Fruit fly (Drosophila melanogaster) whole organism, embryonic: ENCODE data around the gene D.

Source experiments
- CG10147 ChIP-seq: fragments of 200-800 bp; sonication (Bioruptor generic); optimal IDR thresholded peaks from 2 replicates; lab custom pipeline; 2019; ENCODE audit warnings: missing biosample characterization, mild to moderate bottlenecking, missing genetic modification characterization, moderate library complexity
- CG11093 ChIP-seq: fragments of 200-800 bp; sonication (Bioruptor generic); IDR thresholded peaks from 3 replicates; pipeline ENCODE4 v1.3.6; 2022; ENCODE audit warnings: missing biosample characterization, missing genetic modification characterization
- CG11560 ChIP-seq: fragments of 200-800 bp; sonication (Bioruptor generic); IDR thresholded peaks from 3 replicates; pipeline ENCODE4 v1.3.6; 2022; ENCODE audit warnings: missing biosample characterization, missing genetic modification characterization
- CG12104 ChIP-seq: fragments of 200-800 bp; sonication (Bioruptor generic); optimal IDR thresholded peaks from 3 replicates; lab custom pipeline; 2016; ENCODE audit warnings: missing biosample characterization, missing genetic modification characterization
- CG12219 ChIP-seq: fragments of 200-800 bp; sonication (Bioruptor generic); optimal IDR thresholded peaks from 3 replicates; lab custom pipeline; 2018; ENCODE audit warnings: missing biosample characterization, mild to moderate bottlenecking, missing genetic modification characterization
- CG12299 ChIP-seq: fragments of 200-800 bp; sonication (Bioruptor generic); optimal IDR thresholded peaks from 2 replicates; lab custom pipeline; 2018; ENCODE audit warnings: missing biosample characterization, mild to moderate bottlenecking, missing genetic modification characterization
- CG13287 ChIP-seq: fragments of 200-800 bp; sonication (Bioruptor generic); IDR thresholded peaks from 2 replicates; pipeline ENCODE4 v1.3.6; 2022; ENCODE audit warnings: missing biosample characterization, missing genetic modification characterization; ENCODE audit not compliant: partially characterized antibody
- CG15011 ChIP-seq: fragments of 200-800 bp; sonication (Bioruptor generic); optimal IDR thresholded peaks from 3 replicates; lab custom pipeline; 2018; ENCODE audit warnings: missing biosample characterization, mild to moderate bottlenecking, missing genetic modification characterization
- CG1602 ChIP-seq: fragments of 200-800 bp; sonication (Bioruptor generic); optimal IDR thresholded peaks from 3 replicates; lab custom pipeline; 2016; ENCODE audit warnings: missing biosample characterization, missing genetic modification characterization
- CG17328 ChIP-seq: fragments of 200-800 bp; sonication (Bioruptor generic); IDR thresholded peaks from 2 replicates; pipeline ENCODE4 v1.3.6; 2022; ENCODE audit warnings: missing biosample characterization, missing genetic modification characterization
- CG18262 ChIP-seq: fragments of 200-800 bp; optimal IDR thresholded peaks from 3 replicates; lab custom pipeline; 2019; ENCODE audit warnings: missing biosample characterization, mild to moderate bottlenecking, missing genetic modification characterization, moderate library complexity
- CG2712 ChIP-seq: fragments of 200-800 bp; optimal IDR thresholded peaks from 3 replicates; lab custom pipeline; 2019; ENCODE audit warnings: missing biosample characterization, mild to moderate bottlenecking, missing genetic modification characterization, moderate library complexity
- CG30020 ChIP-seq: fragments of 200-800 bp; optimal IDR thresholded peaks from 2 replicates; lab custom pipeline; 2019; ENCODE audit warnings: missing biosample characterization, mild to moderate bottlenecking, missing genetic modification characterization, moderate library complexity
- CG31365 ChIP-seq: fragments of 200-800 bp; sonication (Bioruptor generic); optimal IDR thresholded peaks from 2 replicates; lab custom pipeline; 2018; ENCODE audit warnings: missing biosample characterization, mild to moderate bottlenecking, missing genetic modification characterization
- CG31388 ChIP-seq: fragments of 200-800 bp; sonication (Bioruptor generic); optimal IDR thresholded peaks from 2 replicates; lab custom pipeline; 2016; ENCODE audit warnings: missing biosample characterization, missing genetic modification characterization
- CG4707 ChIP-seq: fragments of 200-800 bp; sonication (Bioruptor generic); optimal IDR thresholded peaks from 2 replicates; lab custom pipeline; 2018; ENCODE audit warnings: missing biosample characterization, mild to moderate bottlenecking, missing genetic modification characterization, moderate library complexity
- CG5245 ChIP-seq: fragments of 200-800 bp; sonication (Bioruptor generic); optimal IDR thresholded peaks from 3 replicates; lab custom pipeline; 2016; ENCODE audit warnings: missing biosample characterization, missing genetic modification characterization
- CG8388 ChIP-seq: fragments of 200-800 bp; sonication (Bioruptor generic); optimal IDR thresholded peaks from 2 replicates; lab custom pipeline; 2019; ENCODE audit warnings: missing biosample characterization, mild to moderate bottlenecking, missing genetic modification characterization, moderate library complexity
- CG9609 ChIP-seq: fragments of 200-800 bp; sonication (Bioruptor generic); optimal IDR thresholded peaks from 3 replicates; lab custom pipeline; 2016; ENCODE audit warnings: missing biosample characterization, missing genetic modification characterization
- HHEX ChIP-seq: fragments of 200-800 bp; sonication (Bioruptor generic); optimal IDR thresholded peaks from 3 replicates; lab custom pipeline; 2017; ENCODE audit warnings: missing biosample characterization, mild to moderate bottlenecking, missing genetic modification characterization, missing genetic modification reagents
- HLH54F ChIP-seq: fragments of 200-800 bp; sonication (Bioruptor generic); optimal IDR thresholded peaks from 3 replicates; lab custom pipeline; 2016; ENCODE audit warnings: missing biosample characterization, missing genetic modification characterization
- HLHmδ ChIP-seq: fragments of 200-800 bp; sonication (Bioruptor generic); optimal IDR thresholded peaks from 2 replicates; lab custom pipeline; 2018; ENCODE audit warnings: missing biosample characterization, mild to moderate bottlenecking, missing genetic modification characterization, moderate library complexity
- Hr3 ChIP-seq: fragments of 200-800 bp; sonication (Bioruptor generic); optimal IDR thresholded peaks from 3 replicates; lab custom pipeline; 2016; ENCODE audit warnings: missing biosample characterization, missing genetic modification characterization
- Med ChIP-seq: fragments of 200-800 bp; sonication (Bioruptor generic); peaks from one replicate; lab custom pipeline; 2016; ENCODE audit warnings: missing biosample characterization, missing genetic modification characterization, mild to moderate bottlenecking, inconsistent platforms, moderate library complexity
- Nf-YB ChIP-seq: fragments of 200-800 bp; sonication (Bioruptor generic); optimal IDR thresholded peaks from 3 replicates; lab custom pipeline; 2019; ENCODE audit warnings: missing biosample characterization, mild to moderate bottlenecking, missing genetic modification characterization, moderate library complexity
- Optix ChIP-seq: fragments of 200-800 bp; sonication (Bioruptor generic); IDR thresholded peaks from 3 replicates; pipeline ENCODE4 v1.3.6; 2022; ENCODE audit warnings: missing biosample characterization, missing genetic modification characterization
- Side ChIP-seq: fragments of 200-800 bp; sonication (Bioruptor generic); optimal IDR thresholded peaks from 2 replicates; lab custom pipeline; 2016; ENCODE audit warnings: missing biosample characterization, missing genetic modification characterization
- Sin3A ChIP-seq: fragments of >200 bp; optimal IDR thresholded peaks from 2 replicates; lab custom pipeline; 2018
- Sox102F ChIP-seq: fragments of 200-800 bp; sonication (Bioruptor generic); optimal IDR thresholded peaks from 2 replicates; lab custom pipeline; 2018; ENCODE audit warnings: missing biosample characterization, mild to moderate bottlenecking, missing genetic modification characterization, moderate library complexity
- Sry-β ChIP-seq: fragments of 200-800 bp; sonication (Bioruptor generic); optimal IDR thresholded peaks from 2 replicates; lab custom pipeline; 2018; ENCODE audit warnings: missing biosample characterization, mild to moderate bottlenecking, missing genetic modification characterization, moderate library complexity
- bowl ChIP-seq: fragments of 200-800 bp; sonication (Bioruptor generic); IDR thresholded peaks from 2 replicates; pipeline ENCODE4 v1.3.6; 2022; ENCODE audit warnings: missing biosample characterization, missing genetic modification characterization
- caup ChIP-seq: fragments of 200-800 bp; sonication (Bioruptor generic); optimal IDR thresholded peaks from 3 replicates; lab custom pipeline; 2017; ENCODE audit warnings: missing biosample characterization, mild to moderate bottlenecking, missing genetic modification characterization, moderate library complexity; ENCODE audit not compliant: severe bottlenecking
- crp ChIP-seq, 2 experiments: fragments of 200-800 bp; sonication (Bioruptor generic); optimal IDR thresholded peaks; 2 replicates in 1 of 2; 3 replicates in 1 of 2; lab custom pipeline; 2017; ENCODE audit warnings: missing biosample characterization in 2 of 2, missing genetic modification characterization in 2 of 2, mild to moderate bottlenecking in 1 of 2, moderate library complexity in 1 of 2
- dmrt11E ChIP-seq: fragments of 200-800 bp; sonication (Bioruptor generic); optimal IDR thresholded peaks from 3 replicates; lab custom pipeline; 2018; ENCODE audit warnings: missing biosample characterization, mild to moderate bottlenecking, missing genetic modification characterization, moderate library complexity
- dysf ChIP-seq: fragments of 200-800 bp; sonication (Bioruptor generic); IDR thresholded peaks from 3 replicates; pipeline ENCODE4 v1.3.6; 2022; ENCODE audit warnings: missing biosample characterization, missing genetic modification characterization
- ewg ChIP-seq: fragments of 200-800 bp; sonication (Bioruptor generic); optimal IDR thresholded peaks from 3 replicates; lab custom pipeline; 2017; ENCODE audit warnings: mild to moderate bottlenecking, missing biosample characterization, missing genetic modification reagents, missing genetic modification characterization
- gfzf ChIP-seq: fragments of 200-800 bp; sonication (Bioruptor generic); optimal IDR thresholded peaks from 2 replicates; lab custom pipeline; 2016; ENCODE audit warnings: missing biosample characterization, mild to moderate bottlenecking, missing genetic modification characterization, moderate library complexity
- jumu ChIP-seq: fragments of 200-800 bp; sonication (Bioruptor generic); optimal IDR thresholded peaks from 3 replicates; lab custom pipeline; 2016; ENCODE audit warnings: missing biosample characterization, missing genetic modification characterization
- lbe ChIP-seq: fragments of 200-800 bp; sonication (Bioruptor generic); optimal IDR thresholded peaks from 2 replicates; lab custom pipeline; 2016; ENCODE audit warnings: missing biosample characterization, mild to moderate bottlenecking, missing genetic modification characterization
- lola ChIP-seq, 3 experiments: fragments of >200 bp in 2 of 3; fragments of 200-800 bp in 1 of 3; sonication (Bioruptor generic) in 1 of 3; optimal IDR thresholded peaks; 2 replicates each; lab custom pipeline; 2017 to 2019; ENCODE audit warnings: missing biosample characterization in 3 of 3, missing genetic modification characterization in 3 of 3, mild to moderate bottlenecking in 1 of 3, moderate library complexity in 1 of 3
- mirr ChIP-seq: fragments of 200-800 bp; sonication (Bioruptor generic); optimal IDR thresholded peaks from 3 replicates; lab custom pipeline; 2018; ENCODE audit warnings: missing biosample characterization, mild to moderate bottlenecking, missing genetic modification characterization
- prd ChIP-seq, 3 experiments: fragments of >200 bp in 2 of 3; fragments of 200-800 bp in 1 of 3; sonication (Bioruptor generic) in 1 of 3; optimal IDR thresholded peaks in 2 of 3; IDR thresholded peaks in 1 of 3; 2 replicates in 2 of 3; 3 replicates in 1 of 3; pipeline versions ENCODE4 v1.3.6 to Lab custom; 2017 to 2022; ENCODE audit warnings: missing biosample characterization in 1 of 3, missing genetic modification characterization in 1 of 3
- ro ChIP-seq: fragments of 200-800 bp; sonication (Bioruptor generic); IDR thresholded peaks from 2 replicates; pipeline ENCODE4 v1.3.6; 2022; ENCODE audit warnings: missing biosample characterization, missing genetic modification characterization
- slbo ChIP-seq: fragments of 200-800 bp; sonication (Bioruptor generic); IDR thresholded peaks from 2 replicates; pipeline ENCODE4 v1.3.6; 2022; ENCODE audit warnings: missing biosample characterization, missing genetic modification characterization
- sna ChIP-seq: fragments of 200-800 bp; sonication (Bioruptor generic); IDR thresholded peaks from 2 replicates; pipeline ENCODE4 v1.3.6; 2022; ENCODE audit warnings: missing biosample characterization, missing genetic modification characterization; ENCODE audit not compliant: partially characterized antibody
- sug ChIP-seq: fragments of 200-800 bp; optimal IDR thresholded peaks from 2 replicates; lab custom pipeline; 2019; ENCODE audit warnings: missing biosample characterization, mild to moderate bottlenecking, missing genetic modification characterization, moderate library complexity
- tap ChIP-seq: fragments of 200-800 bp; optimal IDR thresholded peaks from 3 replicates; lab custom pipeline; 2019; ENCODE audit warnings: missing biosample characterization, mild to moderate bottlenecking, missing genetic modification characterization, moderate library complexity
- tio ChIP-seq: fragments of 200-800 bp; sonication (Bioruptor generic); optimal IDR thresholded peaks from 2 replicates; lab custom pipeline; 2017; ENCODE audit warnings: missing biosample characterization, missing genetic modification characterization, inconsistent platforms
- trh ChIP-seq: fragments of 200-800 bp; sonication (Bioruptor generic); optimal IDR thresholded peaks from 2 replicates; lab custom pipeline; 2016; ENCODE audit warnings: missing biosample characterization, missing genetic modification characterization
- wdn ChIP-seq: fragments of 200-800 bp; sonication (Bioruptor generic); IDR thresholded peaks from 2 replicates; pipeline ENCODE4 v1.3.6; 2022; ENCODE audit warnings: missing biosample characterization, missing genetic modification characterization

Gene D

dm6 chr3L:14193962-14194503 is 15.6 kb upstream of the D start (continued):
- TF ChIP-seq Side (GFP tag; lab: Kevin White, UChicago) (no peak), CG31388 (GFP tag; lab: Kevin White, UChicago) (no peak), CG17328 (GFP tag; lab: Robert Waterston, UW) (peak; percentile 20; the same call in 1 of the 2 replicates), lbe (no peak), CG12299 (tag; lab: Kevin White, UChicago) (no peak), wdn (GFP tag; lab: Robert Waterston, UW) (no peak), HHEX (GFP tag; lab: Kevin White, UChicago) (no peak), CG15011 (no peak), CG30020 (tag; lab: Kevin White, UChicago) (no peak), HLH54F (GFP tag; lab: Kevin White, UChicago) (no peak), Sox102F (GFP tag; lab: Kevin White, UChicago) (peak; percentile 10), Sry-β (GFP tag; lab: Kevin White, UChicago) (no peak), CG11093 (GFP tag; lab: Robert Waterston, UW) (no peak), CG4707 (GFP tag; lab: Kevin White, UChicago) (peak; percentile 28), Nf-YB (GFP tag; lab: Kevin White, UChicago) (no peak), Med (GFP tag; lab: Kevin White, UChicago) (peak; percentile 26), mirr (no peak), CG10147 (GFP tag; lab: Kevin White, UChicago) (no peak), ro (GFP tag; lab: Robert Waterston, UW) (no peak), caup (no peak), trh (no peak), CG12104 (no peak), bowl (GFP tag; lab: Robert Waterston, UW) (no peak), sna (GFP tag; lab: Robert Waterston, UW) (no peak), prd (optimal IDR thresholded peaks at IDR 0.05; lab: Kevin White, UChicago) (no peak), prd (GFP tag; IDR thresholded peaks at IDR 0.05; lab: Robert Waterston, UW) (no peak), slbo (GFP tag; lab: Robert Waterston, UW) (no peak), CG31365 (tag; lab: Kevin White, UChicago) (no peak), dysf (no peak), lola (GFP tag; optimal IDR thresholded peaks at IDR 0.05; lab: Kevin White, UChicago) (peak in 1 of 3 experiments; percentile 27), Hr3 (no peak), CG5245 (no peak), dmrt11E (tag; lab: Kevin White, UChicago) (peak; percentile 36), CG18262 (tag; lab: Kevin White, UChicago) (peak; percentile 45), jumu (GFP tag; lab: Kevin White, UChicago) (no peak), gfzf (GFP tag; lab: Kevin White, UChicago) (no peak), CG9609 (GFP tag; lab: Kevin White, UChicago) (no peak), ewg (GFP tag; lab: Kevin White, UChicago) (no peak), sug (tag; lab: Kevin White, UChicago) (no peak), CG2712 (peak; percentile 51), CG1602 (GFP tag; lab: Kevin White, UChicago) (no peak), HLHmδ (GFP tag; lab: Kevin White, UChicago) (no peak), Sin3A (lab: Kevin White, UChicago) (no peak), tio (GFP tag; lab: Kevin White, UChicago) (no peak), tap (tag; lab: Kevin White, UChicago) (peak; percentile 40), CG8388 (peak; percentile 59), CG12219 (no peak), CG11560 (tag; lab: Robert Waterston, UW) (no peak), CG13287 (GFP tag; lab: Robert Waterston, UW) (no peak), Optix (GFP tag; lab: Robert Waterston, UW) (no peak), crp (GFP tag; optimal IDR thresholded peaks at IDR 0.05; lab: Kevin White, UChicago) (no peak)
